Worm (Caenorhabditis elegans) whole organism, young adult: ENCODE measurements around the gene C04E6.8.

Experiments used
- F10E7.11 ChIP-seq: sonication (generic microtip); optimal IDR thresholded peaks from 2 replicates; lab custom pipeline; 2017; ENCODE audit warnings: mild to moderate bottlenecking, missing genetic modification characterization, moderate library complexity, missing compliant biosample characterization
- F39B2.1 ChIP-seq: fragments of 200-800 bp; sonication (Bioruptor generic); IDR thresholded peaks from 2 replicates; pipeline ENCODE4 v1.3.6; 2022; ENCODE audit warnings: missing genetic modification reagents, missing genetic modification characterization, missing compliant biosample characterization
- F49E8.2 ChIP-seq: sonication (generic microtip); optimal IDR thresholded peaks from 3 replicates; lab custom pipeline; 2017; ENCODE audit warnings: missing genetic modification characterization, mild to moderate bottlenecking, missing compliant biosample characterization, antibody characterized with exemption, moderate library complexity; ENCODE audit not compliant: insufficient read depth
- F57C9.4 ChIP-seq: sonication (generic microtip); optimal IDR thresholded peaks from 2 replicates; lab custom pipeline; 2017; ENCODE audit warnings: mild to moderate bottlenecking, missing genetic modification characterization, missing compliant biosample characterization
- K11D2.4 ChIP-seq: fragments of 200-800 bp; sonication (Bioruptor generic); IDR thresholded peaks from 2 replicates; pipeline ENCODE4 v1.3.6; 2022; ENCODE audit warnings: missing genetic modification reagents, missing genetic modification characterization, missing compliant biosample characterization
- T07F8.4 ChIP-seq: sonication (generic microtip); optimal IDR thresholded peaks from 2 replicates; lab custom pipeline; 2016; ENCODE audit warnings: mild to moderate bottlenecking, missing genetic modification characterization, moderate library complexity, missing compliant biosample characterization
- Y53F4B.3 ChIP-seq: fragments of 200-800 bp; sonication (Bioruptor generic); IDR thresholded peaks from 2 replicates; pipeline ENCODE4 v1.3.6; 2022; ENCODE audit warnings: missing genetic modification reagents, missing genetic modification characterization, missing compliant biosample characterization
- Y67H2A.10 ChIP-seq: fragments of 200-800 bp; sonication (Bioruptor generic); conservative IDR thresholded peaks from 2 replicates; pipeline ENCODE4 v1.3.6; 2022; ENCODE audit warnings: missing genetic modification reagents, missing genetic modification characterization, missing compliant biosample characterization
- Y79H2A.3 ChIP-seq: fragments of 200-800 bp; sonication (Bioruptor generic); conservative IDR thresholded peaks from 2 replicates; pipeline ENCODE4 v1.3.6; 2022; ENCODE audit warnings: missing genetic modification reagents, missing genetic modification characterization, missing compliant biosample characterization
- Y95B8A.8 ChIP-seq: fragments of 200-800 bp; sonication (Bioruptor generic); IDR thresholded peaks from 2 replicates; pipeline ENCODE4 v1.3.6; 2022; ENCODE audit warnings: missing genetic modification reagents, missing genetic modification characterization, missing compliant biosample characterization
- ZK185.1 ChIP-seq: sonication (generic microtip); optimal IDR thresholded peaks from 2 replicates; lab custom pipeline; 2016; ENCODE audit warnings: mild to moderate bottlenecking, missing genetic modification characterization, missing compliant biosample characterization; ENCODE audit not compliant: poor library complexity, severe bottlenecking
- akir-1 ChIP-seq: fragments of 200-800 bp; sonication (Bioruptor generic); optimal IDR thresholded peaks from 2 replicates; lab custom pipeline; 2018; ENCODE audit warnings: mild to moderate bottlenecking, missing genetic modification characterization, moderate library complexity, missing compliant biosample characterization
- atf-7 ChIP-seq: sonication (generic microtip); optimal IDR thresholded peaks from 2 replicates; lab custom pipeline; 2017; ENCODE audit warnings: mild to moderate bottlenecking, missing genetic modification characterization, missing compliant biosample characterization
- attf-5 ChIP-seq: fragments of 200-800 bp; sonication (Bioruptor generic); optimal IDR thresholded peaks from 2 replicates; lab custom pipeline; 2018; ENCODE audit warnings: mild to moderate bottlenecking, missing genetic modification characterization, missing compliant biosample characterization
- cebp-1 ChIP-seq, 2 experiments: fragments of 200-800 bp in 1 of 2; sonication (Bioruptor generic) in 1 of 2; sonication (generic microtip) in 1 of 2; IDR thresholded peaks in 1 of 2; optimal IDR thresholded peaks in 1 of 2; 2 replicates each; pipeline versions ENCODE4 v1.3.6 to Lab custom; 2017 to 2022; ENCODE audit warnings: missing compliant biosample characterization in 2 of 2, missing genetic modification characterization in 2 of 2, mild to moderate bottlenecking in 1 of 2, missing genetic modification reagents in 1 of 2, moderate library complexity in 1 of 2
- cebp-2 ChIP-seq: fragments of 200-800 bp; sonication (Bioruptor generic); IDR thresholded peaks from 2 replicates; pipeline ENCODE4 v1.3.6; 2022; ENCODE audit warnings: missing genetic modification characterization, missing compliant biosample characterization
- ceh-27 ChIP-seq: fragments of 200-800 bp; sonication (Bioruptor generic); optimal IDR thresholded peaks from 2 replicates; lab custom pipeline; 2018; ENCODE audit warnings: mild to moderate bottlenecking, missing genetic modification characterization, moderate library complexity, missing compliant biosample characterization
- ceh-79 ChIP-seq: sonication (generic microtip); optimal IDR thresholded peaks from 2 replicates; lab custom pipeline; 2017; ENCODE audit warnings: mild to moderate bottlenecking, missing genetic modification characterization, missing compliant biosample characterization
- chd-7 ChIP-seq: sonication (generic microtip); optimal IDR thresholded peaks from 2 replicates; lab custom pipeline; 2016; ENCODE audit warnings: mild to moderate bottlenecking, missing genetic modification characterization, moderate library complexity, missing compliant biosample characterization
- ekl-4 ChIP-seq: fragments of 200-800 bp; sonication (Bioruptor generic); IDR thresholded peaks from 2 replicates; pipeline ENCODE4 v1.3.6; 2022; ENCODE audit warnings: missing genetic modification reagents, missing genetic modification characterization, missing compliant biosample characterization
- fkh-3 ChIP-seq: sonication (generic microtip); optimal IDR thresholded peaks from 2 replicates; lab custom pipeline; 2016; ENCODE audit warnings: mild to moderate bottlenecking, missing genetic modification characterization, missing compliant biosample characterization
- hrde-1 ChIP-seq: sonication (generic microtip); optimal IDR thresholded peaks from 2 replicates; lab custom pipeline; 2016; ENCODE audit warnings: missing genetic modification characterization, mild to moderate bottlenecking, missing compliant biosample characterization, moderate library complexity, missing genotype, missing genetic modification reagents, borderline replicate concordance
- hsf-1 ChIP-seq: fragments of 200-800 bp; sonication (Bioruptor generic); IDR thresholded peaks from 2 replicates; pipeline ENCODE4 v1.3.6; 2022; ENCODE audit warnings: missing genetic modification reagents, missing genetic modification characterization, missing compliant biosample characterization
- lin-35 ChIP-seq, 3 experiments: fragments of 150-350 bp in 2 of 3; sonication (generic microtip) in 1 of 3; optimal IDR thresholded peaks; 2 replicates each; lab custom pipeline; 2014 to 2018; ENCODE audit warnings: missing biosample characterization in 3 of 3, missing genetic modification characterization in 3 of 3, missing genetic modification reagents in 3 of 3
- lin-40 ChIP-seq: sonication (generic microtip); optimal IDR thresholded peaks from 2 replicates; lab custom pipeline; 2016; ENCODE audit warnings: missing genetic modification characterization, mild to moderate bottlenecking, missing compliant biosample characterization, missing genotype, missing genetic modification reagents
- madf-6 ChIP-seq: fragments of 200-800 bp; sonication (Bioruptor generic); IDR thresholded peaks from 2 replicates; pipeline ENCODE4 v1.3.6; 2022; ENCODE audit warnings: missing genetic modification reagents, missing genetic modification characterization, missing compliant biosample characterization
- mcd-1 ChIP-seq: fragments of 200-800 bp; sonication (Bioruptor generic); IDR thresholded peaks from 2 replicates; pipeline ENCODE4 v1.3.6; 2022; ENCODE audit warnings: missing genetic modification reagents, missing genetic modification characterization, missing compliant biosample characterization
- mel-28 ChIP-seq: sonication (generic microtip); optimal IDR thresholded peaks from 2 replicates; lab custom pipeline; 2016; ENCODE audit warnings: borderline replicate concordance, mild to moderate bottlenecking, missing genetic modification characterization, missing compliant biosample characterization
- nfya-1 ChIP-seq: sonication (generic microtip); optimal IDR thresholded peaks from 2 replicates; lab custom pipeline; 2017; ENCODE audit warnings: antibody characterized with exemption, missing compliant biosample characterization, missing genetic modification characterization, borderline replicate concordance; ENCODE audit not compliant: insufficient read depth
- nhr-120 ChIP-seq: fragments of 200-800 bp; sonication (Bioruptor generic); IDR thresholded peaks from 2 replicates; pipeline ENCODE4 v1.3.6; 2022; ENCODE audit warnings: missing genetic modification characterization, missing compliant biosample characterization
- nhr-80 ChIP-seq: sonication (generic microtip); optimal IDR thresholded peaks from 2 replicates; lab custom pipeline; 2016; ENCODE audit warnings: missing genetic modification characterization, missing compliant biosample characterization
- nhr-90 ChIP-seq: sonication (generic microtip); optimal IDR thresholded peaks from 2 replicates; lab custom pipeline; 2016; ENCODE audit warnings: missing genotype, mild to moderate bottlenecking, missing genetic modification characterization, missing compliant biosample characterization
- repo-1 ChIP-seq: sonication (generic microtip); optimal IDR thresholded peaks from 2 replicates; lab custom pipeline; 2017; ENCODE audit warnings: mild to moderate bottlenecking, missing genetic modification characterization, missing compliant biosample characterization
- sdz-38 ChIP-seq: sonication (generic microtip); optimal IDR thresholded peaks from 2 replicates; lab custom pipeline; 2016; ENCODE audit warnings: missing genotype, missing genetic modification characterization, missing compliant biosample characterization
- somi-1 ChIP-seq: fragments of 200-800 bp; sonication (Bioruptor generic); optimal IDR thresholded peaks from 2 replicates; lab custom pipeline; 2018; ENCODE audit warnings: mild to moderate bottlenecking, missing genetic modification characterization, missing compliant biosample characterization
- tlf-1 ChIP-seq: fragments of 200-800 bp; sonication (Bioruptor generic); optimal IDR thresholded peaks from 2 replicates; lab custom pipeline; 2018; ENCODE audit warnings: mild to moderate bottlenecking, missing genetic modification characterization, missing compliant biosample characterization
- zfh-2 ChIP-seq: fragments of 200-800 bp; sonication (Bioruptor generic); conservative IDR thresholded peaks from 2 replicates; pipeline ENCODE4 v1.3.6; 2022; ENCODE audit warnings: missing genetic modification reagents, missing genetic modification characterization, missing compliant biosample characterization
- zim-3 ChIP-seq: sonication (generic microtip); optimal IDR thresholded peaks from 2 replicates; lab custom pipeline; 2017; ENCODE audit warnings: mild to moderate bottlenecking, missing genetic modification characterization, moderate library complexity, missing compliant biosample characterization
- ztf-22 ChIP-seq: fragments of 200-800 bp; sonication (Bioruptor generic); optimal IDR thresholded peaks from 2 replicates; lab custom pipeline; 2018; ENCODE audit warnings: mild to moderate bottlenecking, missing genetic modification characterization, moderate library complexity, missing compliant biosample characterization
- ztf-28 ChIP-seq: fragments of 200-800 bp; sonication (Bioruptor generic); IDR thresholded peaks from 2 replicates; pipeline ENCODE4 v1.3.6; 2022; ENCODE audit warnings: missing genetic modification reagents, missing genetic modification characterization, missing compliant biosample characterization

Gene C04E6.8

DNA sequence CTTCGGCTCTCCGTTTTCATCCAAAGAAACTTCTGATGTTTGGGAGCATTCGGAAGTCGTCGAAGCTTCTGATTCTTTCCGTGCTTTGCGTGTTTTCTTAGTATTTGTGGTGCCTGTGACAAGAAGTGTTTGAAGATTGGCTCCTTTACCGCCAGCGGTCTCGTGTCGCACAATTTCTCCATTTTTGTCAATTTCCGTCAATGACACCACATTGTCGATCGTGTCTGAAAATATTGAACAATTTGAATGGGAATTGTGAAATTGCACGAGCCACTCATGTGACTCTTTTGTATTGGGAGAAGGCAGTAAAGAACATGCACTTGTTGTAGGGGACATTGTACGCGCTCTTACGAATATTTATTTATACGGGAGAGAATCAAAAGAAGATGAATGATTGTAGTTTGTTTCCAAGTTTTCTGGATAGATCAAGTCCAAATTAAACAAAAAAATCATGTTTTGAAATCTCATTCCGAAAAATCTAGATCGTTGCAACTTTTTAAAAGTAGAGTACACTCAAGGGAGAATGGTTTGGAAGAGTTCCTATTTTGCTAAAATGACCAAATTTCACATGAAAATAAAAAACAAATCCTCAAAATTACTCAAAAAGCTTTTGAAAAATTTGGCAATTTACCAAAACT is 41.0 kb downstream of the C04E6.8 start (continued):
- TF ChIP-seq ztf-22 (GFP tag; lab: Kevin White, UChicago) = no peak

DNA sequence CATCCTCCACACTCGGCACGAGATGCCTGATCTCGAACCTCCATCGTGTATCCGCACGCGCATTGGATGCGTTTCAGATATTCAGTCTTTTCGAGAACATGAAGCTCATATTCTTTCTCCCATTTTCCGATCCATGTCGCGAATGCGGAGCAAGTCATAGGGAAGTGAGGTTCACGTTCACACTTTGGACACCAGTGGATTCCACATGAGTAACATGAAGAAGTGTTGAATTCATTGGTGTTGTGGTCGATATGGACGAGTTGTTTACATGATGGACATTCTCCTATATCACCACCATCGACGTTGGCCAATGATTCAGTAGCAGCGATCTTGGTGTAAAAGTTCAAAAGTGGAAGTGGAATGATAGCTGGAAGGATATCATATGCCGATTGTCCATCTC is 42.7 kb downstream of the C04E6.8 start:
- TF ChIP-seq akir-1 (GFP tag; lab: Kevin White, UChicago) (peak; percentile 58), chd-7 (tag; lab: Kevin White, UChicago) (no peak), sdz-38 (tag; lab: Kevin White, UChicago) (no peak), lin-35 (GFP tag; optimal IDR thresholded peaks at IDR 0.05; lab: Kevin White, UChicago) (peak in 1 of 3 experiments; percentile 10), K11D2.4 (GFP tag; lab: Robert Waterston, UW) (peak; percentile 18; the same call in 1 of the 2 replicates), zfh-2 (GFP tag; lab: Robert Waterston, UW) (peak; percentile 4; the same call in 1 of the 2 replicates), F39B2.1 (no peak), mel-28 (tag; lab: Kevin White, UChicago) (peak; percentile 1), Y53F4B.3 (no peak)

DNA sequence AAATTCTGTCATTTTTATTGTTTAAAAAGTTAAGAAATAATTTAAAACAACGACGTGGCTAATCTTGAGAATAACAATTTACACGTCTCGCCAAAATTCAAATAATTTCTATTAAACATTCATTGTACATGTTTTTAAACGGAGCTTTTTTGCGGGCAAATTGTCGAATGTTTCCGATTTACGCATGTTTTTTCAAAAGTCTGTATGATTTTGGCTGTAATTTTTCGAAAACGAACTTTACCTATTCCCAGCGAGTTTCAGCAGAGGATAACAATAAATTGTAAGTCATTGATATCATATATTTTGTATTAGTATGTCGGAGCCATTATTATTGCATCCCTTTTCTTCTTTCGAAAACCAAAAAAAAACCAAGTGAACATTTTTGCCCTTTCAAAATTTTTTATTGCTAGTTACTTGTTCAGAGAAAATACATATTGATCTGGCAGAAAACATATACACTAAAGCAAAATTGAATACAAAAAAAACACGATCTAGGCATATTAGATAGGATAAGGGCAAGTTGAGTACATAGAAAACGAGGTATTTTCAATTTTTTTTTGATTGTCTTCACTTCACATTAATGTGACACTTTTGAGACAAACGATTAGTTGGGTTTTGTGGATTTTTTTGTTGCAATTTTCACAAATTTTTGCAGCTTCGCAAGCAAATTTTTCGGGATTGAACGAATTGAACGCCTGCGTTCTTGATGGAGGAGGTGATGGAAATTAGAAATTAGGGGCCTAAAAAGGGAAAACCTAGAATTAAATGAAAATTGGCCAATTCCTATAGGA is 44.9 kb downstream of the C04E6.8 start, which contains the start of gene F26F12.2:
Gene F26F12.2, minus strand, starts transcription at position 38 of the 791 bp plus-strand sequence.
- TF ChIP-seq ZK185.1 (tag; lab: Kevin White, UChicago) = peak; percentile 75
- no peak for TF ChIP-seq zim-3 (tag; lab: Kevin White, UChicago)
- peak; percentile 50 for TF ChIP-seq lin-40 (tag; lab: Kevin White, UChicago)
- peak; percentile 10; the same call in 1 of the 2 replicates for TF ChIP-seq ztf-28
- TF ChIP-seq somi-1 = no peak
- no peak; the same call in 1 of the 2 replicates for TF ChIP-seq K11D2.4 (GFP tag; lab: Robert Waterston, UW)
- TF ChIP-seq fkh-3 = peak; percentile 26
- TF ChIP-seq F49E8.2 (tag; lab: Kevin White, UChicago) = no peak
- no peak for TF ChIP-seq hrde-1 (tag; lab: Kevin White, UChicago)
- peak; percentile 46 for TF ChIP-seq F57C9.4 (tag; lab: Kevin White, UChicago)
- no peak for TF ChIP-seq F10E7.11 (tag; lab: Kevin White, UChicago)
- no peak for TF ChIP-seq ceh-27 (GFP tag; lab: Kevin White, UChicago)
- no peak for TF ChIP-seq ceh-79
- no peak; the same call in none of the 2 replicates for TF ChIP-seq cebp-1 (GFP tag; IDR thresholded peaks at IDR 0.05; lab: Robert Waterston, UW)
- TF ChIP-seq cebp-1 (tag; optimal IDR thresholded peaks at IDR 0.05; lab: Kevin White, UChicago) = peak; percentile 69
- no peak for TF ChIP-seq T07F8.4 (tag; lab: Kevin White, UChicago)
- TF ChIP-seq ekl-4 (GFP tag; lab: Robert Waterston, UW) = no peak
- peak; percentile 19 for TF ChIP-seq atf-7
- 0 out of 2 replicates have a peak, but pooled peaks have one; percentile 56 for TF ChIP-seq Y95B8A.8 (GFP tag; lab: Robert Waterston, UW)
- no peak for TF ChIP-seq nhr-90
- no peak for TF ChIP-seq Y79H2A.3 (GFP tag; lab: Robert Waterston, UW)
- TF ChIP-seq madf-6 (GFP tag; lab: Robert Waterston, UW) = 0 out of 2 replicates have a peak, but pooled peaks have one; percentile 4
- TF ChIP-seq repo-1 = peak; percentile 48
- TF ChIP-seq Y67H2A.10 (GFP tag; lab: Robert Waterston, UW) = no peak
- TF ChIP-seq nhr-80 (tag; lab: Kevin White, UChicago) = no peak
- peak; percentile 8; the same call in 1 of the 2 replicates for TF ChIP-seq hsf-1 (GFP tag; lab: Robert Waterston, UW)
- TF ChIP-seq cebp-2 = 0 out of 2 replicates have a peak, but pooled peaks have one; percentile 41
- TF ChIP-seq nfya-1 (tag; lab: Kevin White, UChicago) = no peak
- no peak for TF ChIP-seq F39B2.1
- peak; percentile 25 for TF ChIP-seq chd-7 (tag; lab: Kevin White, UChicago)
- no peak for TF ChIP-seq mcd-1 (GFP tag; lab: Robert Waterston, UW)
- peak; percentile 43 for TF ChIP-seq attf-5
- TF ChIP-seq mel-28 (tag; lab: Kevin White, UChicago) = peak; percentile 77
- no peak for TF ChIP-seq tlf-1
- no peak for TF ChIP-seq nhr-120 (GFP tag; lab: Robert Waterston, UW)
